Worm (Caenorhabditis elegans): ENCODE results near the gene F25G6.1.

DNA sequence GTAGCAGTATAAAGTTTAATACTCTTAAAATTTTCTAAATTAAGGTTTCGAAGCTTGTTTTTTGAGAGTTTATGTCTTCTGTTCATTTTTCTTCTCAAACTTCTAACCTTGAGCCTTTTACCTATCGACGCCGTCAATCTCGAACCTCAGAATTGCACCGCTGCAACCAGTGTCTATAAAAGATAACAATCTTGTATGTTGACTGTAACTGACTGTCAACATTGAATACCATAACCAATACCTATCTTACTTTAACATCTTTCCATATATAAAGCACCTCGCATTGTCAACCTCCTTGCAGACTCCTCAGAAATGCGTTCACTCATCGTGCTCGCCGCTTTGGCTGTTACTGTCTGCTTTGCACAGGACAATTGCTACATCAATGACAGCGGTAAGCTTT lies 43.9 kb downstream of the F25G6.1 start, which contains the start of gene grd-5:
- TF ChIP-seq sem-4 (tag; optimal IDR thresholded peaks at IDR 0.05) (no peak), lsy-2 (tag; optimal IDR thresholded peaks at IDR 0.05) (no peak), egl-27 (tag; optimal IDR thresholded peaks at IDR 0.05) (no peak), snpc-4 (tag; optimal IDR thresholded peaks at IDR 0.05) (no peak), nhr-12 (tag; optimal IDR thresholded peaks at IDR 0.05) (no peak), unc-39 (tag; optimal IDR thresholded peaks at IDR 0.05) (no peak), unc-62 (GFP tag; optimal IDR thresholded peaks at IDR 0.05) (no peak), peb-1 (tag; optimal IDR thresholded peaks at IDR 0.05) (no peak), lin-39 (tag; optimal IDR thresholded peaks at IDR 0.05) (no peak), mab-5 (tag; optimal IDR thresholded peaks at IDR 0.05) (no peak)
